Worm (Caenorhabditis elegans) whole organism, L4 larva: Measurements from ENCODE around the gene srbc-29.

ENCODE experiments used
- F49E8.2 ChIP-seq: sonication (generic microtip); optimal IDR thresholded peaks from 2 replicates; lab custom pipeline; 2016; ENCODE audit warnings: missing compliant biosample characterization, mild to moderate bottlenecking, missing genetic modification characterization, borderline replicate concordance
- ZK546.5 ChIP-seq, 2 experiments: sonication (generic microtip); optimal IDR thresholded peaks; 2 replicates each; lab custom pipeline; 2017; ENCODE audit warnings: missing biosample characterization in 2 of 2, missing genetic modification characterization in 2 of 2
- aha-1 ChIP-seq: fragments of 150-350 bp; peaks from one replicate; lab custom pipeline; 2014; ENCODE audit warnings: missing biosample characterization, missing genetic modification characterization
- ceh-32 ChIP-seq: sonication (generic microtip); optimal IDR thresholded peaks from 2 replicates; lab custom pipeline; 2016; ENCODE audit warnings: mild to moderate bottlenecking, missing genetic modification characterization, missing compliant biosample characterization; ENCODE audit not compliant: poor library complexity
- ctbp-1 ChIP-seq: fragments of 200-800 bp; sonication (Bioruptor generic); IDR thresholded peaks from 2 replicates; pipeline ENCODE4 v1.3.6; 2022; ENCODE audit warnings: missing genetic modification reagents, missing genetic modification characterization, missing compliant biosample characterization
- daf-16 ChIP-seq, 3 experiments: sonication (generic microtip); optimal IDR thresholded peaks; 2 replicates each; lab custom pipeline; 2016 to 2017; ENCODE audit warnings: missing genetic modification characterization in 3 of 3, missing genetic modification reagents in 3 of 3, mild to moderate bottlenecking in 2 of 3, missing compliant biosample characterization in 2 of 3, missing biosample characterization in 1 of 3, moderate library complexity in 1 of 3
- daf-19 ChIP-seq: fragments of 200-800 bp; sonication (Bioruptor generic); conservative IDR thresholded peaks from 2 replicates; pipeline ENCODE4 v1.3.6; 2022; ENCODE audit warnings: missing genetic modification characterization, missing compliant biosample characterization
- daf-8 ChIP-seq: fragments of 200-800 bp; sonication (Bioruptor generic); IDR thresholded peaks from 2 replicates; pipeline ENCODE4 v1.3.6; 2022; ENCODE audit warnings: missing genetic modification characterization, missing compliant biosample characterization
- dmd-8 ChIP-seq: fragments of 200-800 bp; sonication (Bioruptor generic); IDR thresholded peaks from 2 replicates; pipeline ENCODE4 v1.3.6; 2022; ENCODE audit warnings: missing genetic modification characterization, missing compliant biosample characterization
- dmd-9 ChIP-seq: fragments of 200-800 bp; sonication (Bioruptor generic); IDR thresholded peaks from 2 replicates; pipeline ENCODE4 v1.3.6; 2022; ENCODE audit warnings: missing genetic modification reagents, missing genetic modification characterization, missing compliant biosample characterization
- gei-8 ChIP-seq: fragments of 200-800 bp; sonication (Bioruptor generic); optimal IDR thresholded peaks from 2 replicates; lab custom pipeline; 2018; ENCODE audit warnings: mild to moderate bottlenecking, missing genetic modification characterization, missing compliant biosample characterization
- hlh-11 ChIP-seq: fragments of 200-800 bp; sonication (Bioruptor generic); optimal IDR thresholded peaks from 2 replicates; lab custom pipeline; 2018; ENCODE audit warnings: mild to moderate bottlenecking, missing genetic modification characterization, missing compliant biosample characterization
- lim-7 ChIP-seq: fragments of 200-800 bp; sonication (Bioruptor generic); IDR thresholded peaks from 2 replicates; pipeline ENCODE4 v1.3.6; 2022; ENCODE audit warnings: missing genetic modification characterization, missing compliant biosample characterization
- lin-39 ChIP-seq: fragments of 150-350 bp; optimal IDR thresholded peaks from 2 replicates; lab custom pipeline; 2014; ENCODE audit warnings: missing biosample characterization, missing genetic modification reagents, missing genetic modification characterization
- madf-5 ChIP-seq, 2 experiments: fragments of 200-800 bp; sonication (Bioruptor generic); IDR thresholded peaks; 2 replicates each; pipeline ENCODE4 v1.3.6; 2022; ENCODE audit warnings: missing compliant biosample characterization in 2 of 2, missing genetic modification characterization in 2 of 2
- madf-9 ChIP-seq: fragments of 200-800 bp; sonication (Bioruptor generic); conservative IDR thresholded peaks from 2 replicates; pipeline ENCODE4 v1.3.6; 2022; ENCODE audit warnings: missing genetic modification reagents, missing genetic modification characterization, missing compliant biosample characterization
- mxl-2 ChIP-seq: fragments of 200-800 bp; sonication (Bioruptor generic); conservative IDR thresholded peaks from 2 replicates; pipeline ENCODE4 v1.3.6; 2022; ENCODE audit warnings: missing genetic modification reagents, missing genetic modification characterization, missing compliant biosample characterization
- nhr-102 ChIP-seq: sonication (generic microtip); optimal IDR thresholded peaks from 2 replicates; lab custom pipeline; 2016; ENCODE audit warnings: mild to moderate bottlenecking, missing genetic modification characterization, moderate library complexity, missing compliant biosample characterization
- nhr-11 ChIP-seq: fragments of 150-350 bp; optimal IDR thresholded peaks from 2 replicates; lab custom pipeline; 2014; ENCODE audit warnings: missing biosample characterization, missing genetic modification characterization
- nhr-237 ChIP-seq: sonication (generic microtip); optimal IDR thresholded peaks from 2 replicates; lab custom pipeline; 2017; ENCODE audit warnings: missing biosample characterization, missing genetic modification characterization
- nhr-25 ChIP-seq: sonication (generic microtip); optimal IDR thresholded peaks from 2 replicates; lab custom pipeline; 2017; ENCODE audit warnings: missing genetic modification characterization, mild to moderate bottlenecking, missing compliant biosample characterization, antibody characterized with exemption, moderate library complexity, borderline replicate concordance; ENCODE audit not compliant: insufficient read depth
- nhr-28 ChIP-seq: fragments of 150-350 bp; optimal IDR thresholded peaks from 2 replicates; lab custom pipeline; 2014; ENCODE audit warnings: missing biosample characterization, missing genetic modification characterization
- nhr-77 ChIP-seq: fragments of 150-350 bp; optimal IDR thresholded peaks from 2 replicates; lab custom pipeline; 2014; ENCODE audit warnings: missing biosample characterization, missing genetic modification characterization
- pqm-1 ChIP-seq: sonication (generic microtip); optimal IDR thresholded peaks from 2 replicates; lab custom pipeline; 2017; ENCODE audit warnings: missing biosample characterization, missing genetic modification characterization
- spr-3 ChIP-seq: fragments of 200-800 bp; sonication (Bioruptor generic); optimal IDR thresholded peaks from 2 replicates; lab custom pipeline; 2018; ENCODE audit warnings: mild to moderate bottlenecking, missing genetic modification characterization, missing compliant biosample characterization
- tra-1 ChIP-seq: fragments of 200-800 bp; sonication (Bioruptor generic); IDR thresholded peaks from 2 replicates; pipeline ENCODE4 v1.3.6; 2022; ENCODE audit warnings: missing genetic modification reagents, missing genetic modification characterization, missing compliant biosample characterization
- unc-62 ChIP-seq, 3 experiments: fragments of 150-350 bp in 1 of 3; sonication (generic microtip); optimal IDR thresholded peaks in 2 of 3; peaks in 1 of 3; 1 replicate in 1 of 3; 2 replicates in 2 of 3; lab custom pipeline; 2014 to 2017; ENCODE audit warnings: missing biosample characterization in 3 of 3, missing genetic modification characterization in 3 of 3, missing genetic modification reagents in 3 of 3, missing genotype in 1 of 3
- vab-7 ChIP-seq: fragments of 200-800 bp; sonication (Bioruptor generic); IDR thresholded peaks from 2 replicates; pipeline ENCODE4 v1.3.6; 2022; ENCODE audit warnings: missing genetic modification reagents, missing genetic modification characterization, missing compliant biosample characterization
- zfp-3 ChIP-seq: fragments of 200-800 bp; sonication (Bioruptor generic); conservative IDR thresholded peaks from 2 replicates; pipeline ENCODE4 v1.3.6; 2022; ENCODE audit warnings: missing genetic modification reagents, missing genetic modification characterization, missing compliant biosample characterization
- zip-11 ChIP-seq: fragments of 200-800 bp; sonication (Bioruptor generic); IDR thresholded peaks from 2 replicates; pipeline ENCODE4 v1.3.6; 2022; ENCODE audit warnings: missing genetic modification characterization, missing compliant biosample characterization
- ztf-11 ChIP-seq: fragments of 150-350 bp; optimal IDR thresholded peaks from 2 replicates; lab custom pipeline; 2014; ENCODE audit warnings: missing biosample characterization, missing genetic modification characterization

Gene srbc-29

DNA sequence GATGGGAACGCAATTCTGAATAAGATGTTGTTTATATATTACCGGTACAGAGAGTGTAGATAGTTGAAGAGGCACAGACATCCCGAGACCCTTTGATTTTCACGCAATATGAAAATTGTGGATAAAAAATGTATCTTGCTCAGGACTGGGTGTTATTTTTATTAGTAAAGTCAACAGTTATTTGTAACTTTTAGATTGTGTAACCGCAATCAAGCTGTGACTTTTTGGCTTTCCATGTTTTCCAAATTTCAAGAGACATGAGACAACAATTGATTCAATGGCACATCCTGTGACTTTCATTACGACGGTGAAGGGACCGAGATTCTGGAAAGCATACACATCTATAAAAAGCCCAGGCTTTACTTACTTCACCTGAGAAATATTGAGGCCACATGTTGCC lies 5.5 kb upstream of the srbc-29 start:
- TF ChIP-seq unc-62 (GFP tag; optimal IDR thresholded peaks at IDR 0.05 in 1 of 2; lab: Kevin White, UChicago) (peak in 1 of 2 experiments; percentile 97), unc-62 (tag; optimal IDR thresholded peaks at IDR 0.05; lab: Kevin White, UChicago) (no peak), hlh-11 (tag; lab: Kevin White, UChicago) (no peak)

DNA sequence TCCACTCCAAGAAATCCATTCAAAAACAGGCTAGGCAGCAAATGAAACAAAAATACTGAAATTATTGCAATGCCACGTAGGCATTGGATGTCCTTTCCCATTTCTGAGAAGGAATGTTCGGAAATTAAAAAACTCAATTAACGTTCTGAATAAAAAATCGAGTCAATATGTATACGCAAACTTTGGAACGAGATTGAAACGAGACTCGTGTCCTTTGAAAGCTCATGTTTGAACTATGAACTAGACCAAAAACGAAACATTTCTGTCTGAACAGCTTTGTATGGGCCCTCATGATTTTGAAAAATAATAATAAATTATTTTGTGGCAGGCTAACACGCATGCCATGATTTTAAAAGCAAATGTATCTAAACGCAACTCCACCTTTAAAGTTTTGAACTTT lies 4.3 kb upstream of the srbc-29 start, which contains the start of gene oac-2:
Gene oac-2, minus strand, starts transcription at position 101 of the 400 bp plus-strand sequence.
- no peak for TF ChIP-seq zip-11 (GFP tag; lab: Robert Waterston, UW)
- TF ChIP-seq nhr-11 = no peak
- no peak for TF ChIP-seq mxl-2 (GFP tag; lab: Robert Waterston, UW)
- TF ChIP-seq dmd-8 (GFP tag; lab: Robert Waterston, UW) = no peak
- TF ChIP-seq tra-1 = no peak
- TF ChIP-seq nhr-25 = no peak
- no peak for TF ChIP-seq ceh-32

DNA sequence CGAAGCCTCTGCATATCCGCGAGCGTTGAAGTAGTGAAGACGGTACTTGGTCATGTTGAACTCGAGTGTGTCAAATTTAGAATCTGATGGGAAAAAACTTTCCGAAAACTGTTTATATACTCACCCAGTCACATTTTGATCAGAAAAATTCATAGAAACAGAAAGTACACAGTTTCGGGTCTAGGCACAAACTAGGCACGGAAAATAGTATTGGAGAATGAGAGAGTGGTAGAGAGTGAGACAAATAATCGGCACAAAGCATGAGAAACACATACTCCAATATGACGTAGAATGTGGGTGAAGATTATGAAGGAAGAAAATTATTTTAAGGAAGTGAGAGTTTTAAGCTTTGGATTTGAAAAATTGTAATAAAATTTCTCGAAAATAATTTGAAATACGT lies 2.2 kb downstream of the srbc-29 start, which contains the start of gene gst-33:
Gene gst-33, minus strand, starts transcription at position 127 of the 400 bp plus-strand sequence.
- TF ChIP-seq nhr-102 (tag; lab: Kevin White, UChicago) = peak; percentile 97
- TF ChIP-seq nhr-77 (tag; lab: Kevin White, UChicago) = peak; percentile 50
- TF ChIP-seq daf-8 = no peak
- no peak for TF ChIP-seq daf-16 (GFP tag; optimal IDR thresholded peaks at IDR 0.05; lab: Kevin White, UChicago)
- peak; percentile 87 for TF ChIP-seq daf-16 (tag; optimal IDR thresholded peaks at IDR 0.05; lab: Kevin White, UChicago)
- TF ChIP-seq vab-7 (GFP tag; lab: Robert Waterston, UW) = no peak
- TF ChIP-seq ZK546.5 (tag; optimal IDR thresholded peaks at IDR 0.05; lab: Kevin White, UChicago) = no peak
- TF ChIP-seq aha-1 (tag; lab: Kevin White, UChicago) = no peak
- TF ChIP-seq spr-3 (GFP tag; lab: Kevin White, UChicago) = no peak
- no peak for TF ChIP-seq F49E8.2 (tag; lab: Kevin White, UChicago)
- TF ChIP-seq nhr-28 = peak; percentile 98
- TF ChIP-seq pqm-1 (tag; lab: Kevin White, UChicago) = peak; percentile 50
- no peak for TF ChIP-seq hlh-11 (tag; lab: Kevin White, UChicago)

DNA sequence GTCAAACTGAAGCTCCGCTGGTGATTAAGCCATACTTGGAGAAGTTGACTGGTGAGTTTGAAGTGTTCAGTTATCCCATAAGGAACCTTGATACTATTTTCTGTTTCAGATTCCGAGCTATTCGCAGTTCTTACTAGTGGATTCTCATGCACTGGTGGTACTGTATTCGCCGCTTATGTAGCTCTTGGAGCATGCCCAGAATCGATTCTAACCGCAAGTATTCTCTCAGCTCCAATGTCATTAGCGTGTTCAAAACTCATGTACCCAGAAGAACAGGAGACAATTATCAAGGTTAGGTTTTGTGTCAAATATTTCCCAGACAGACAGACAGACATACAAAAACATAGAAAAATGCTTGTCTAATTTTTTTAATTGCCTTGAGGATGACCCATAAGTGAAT lies 5.8 kb downstream of the srbc-29 start:
- TF ChIP-seq lin-39 (no peak), unc-62 (GFP tag; optimal IDR thresholded peaks at IDR 0.05 in 1 of 2; lab: Kevin White, UChicago) (peak in 1 of 2 experiments; percentile 92), unc-62 (tag; optimal IDR thresholded peaks at IDR 0.05; lab: Kevin White, UChicago) (no peak), lim-7 (GFP tag; lab: Robert Waterston, UW) (no peak)

DNA sequence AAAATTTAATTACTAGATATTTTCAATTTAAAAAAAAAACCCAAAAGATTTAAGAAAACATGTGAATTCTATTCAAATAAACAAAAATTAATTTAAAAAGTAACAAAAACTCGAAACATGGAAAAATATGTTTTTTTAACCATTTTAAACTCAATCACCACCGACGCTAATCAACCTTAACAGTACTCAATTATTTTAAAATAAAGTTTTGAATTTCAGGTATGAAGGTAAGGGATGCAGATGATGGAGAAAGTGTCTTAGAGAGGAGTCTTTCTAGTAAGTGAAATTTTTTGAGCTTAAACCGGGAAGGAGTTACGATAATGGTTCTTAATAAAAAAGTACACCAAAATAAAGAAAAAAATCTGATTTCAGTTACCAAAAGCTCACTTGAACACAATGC lies 7.2 kb downstream of the srbc-29 start, which contains the start of gene slc-28.1:
Gene slc-28.1, plus strand, starts transcription at position 301 of the 400 bp plus-strand sequence.
- TF ChIP-seq vab-7 (GFP tag; lab: Robert Waterston, UW) (no peak), madf-5 (GFP tag; IDR thresholded peaks at IDR 0.05; lab: Robert Waterston, UW) (no peak), mxl-2 (GFP tag; lab: Robert Waterston, UW) (no peak), nhr-237 (tag; lab: Kevin White, UChicago) (no peak), daf-8 (no peak), ceh-32 (no peak), ctbp-1 (GFP tag; lab: Robert Waterston, UW) (no peak), madf-9 (GFP tag; lab: Robert Waterston, UW) (no peak)

DNA sequence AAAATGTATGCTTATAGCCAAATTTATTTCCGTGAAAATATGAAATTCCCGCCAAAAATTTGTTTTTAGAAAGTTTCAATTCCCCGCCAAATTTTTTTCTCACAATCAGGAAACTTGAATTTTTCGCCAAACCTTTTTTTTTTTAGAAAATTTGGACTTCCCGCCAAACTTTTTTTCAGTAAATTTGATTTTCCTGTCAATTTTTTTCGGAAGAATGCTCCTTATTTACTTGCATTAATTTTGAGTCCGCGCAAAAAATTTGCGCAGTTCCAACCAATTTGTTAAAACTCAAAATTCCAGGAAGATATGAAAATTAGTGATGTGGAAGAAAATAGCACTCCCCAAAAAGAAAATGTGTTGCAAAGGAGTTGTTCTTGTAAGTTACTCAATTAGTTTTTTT lies 10.8 kb downstream of the srbc-29 start, which contains the start of gene slc-28.2:
Gene slc-28.2, plus strand, starts transcription at position 301 of the 400 bp plus-strand sequence.
- no peak for TF ChIP-seq zfp-3 (GFP tag; lab: Robert Waterston, UW)
- no peak for TF ChIP-seq gei-8
- no peak for TF ChIP-seq daf-19
- no peak for TF ChIP-seq ztf-11 (tag; lab: Kevin White, UChicago)
- TF ChIP-seq dmd-9 = no peak
